Fruit fly (Drosophila melanogaster): ENCODE data around the gene mRpL28.
A peak's percentile ranks its signal among the peaks of the same experiment; 100 is the strongest.

The mRpL28 gene

dm6 chr2L:4945300-4945699, 28.5 kb upstream of the mRpL28 start, which contains the start of the genes mRpL24 and betaggt-I:
mRpL24 (minus strand) TSS chr2L:4945361.
betaggt-I (plus strand) TSS chr2L:4945579.
- TF ChIP-seq Clk (GFP tag; optimal IDR thresholded peaks at IDR 0.05) (peak; percentile 89), pad (GFP tag; optimal IDR thresholded peaks at IDR 0.05) (peak; percentile 88), CG11617 (GFP tag; optimal IDR thresholded peaks at IDR 0.05) (peak; percentile 97), Crg-1 (GFP tag; optimal IDR thresholded peaks at IDR 0.05) (peak; percentile 92), CG7045 (GFP tag; optimal IDR thresholded peaks at IDR 0.05) (peak; percentile 98), kay (GFP tag; ENCODE audit: borderline replicate concordance) (peak; percentile 97), toe (GFP tag; optimal IDR thresholded peaks at IDR 0.05) (peak; percentile 95), Mnt (GFP tag; optimal IDR thresholded peaks at IDR 0.05) (peak; percentile 88), cnc (optimal IDR thresholded peaks at IDR 0.05) (no peak), cic (GFP tag; optimal IDR thresholded peaks at IDR 0.05) (peak; percentile 72), ovo (GFP tag; optimal IDR thresholded peaks at IDR 0.05) (peak; percentile 91), bab1 (GFP tag; optimal IDR thresholded peaks at IDR 0.05) (peak; percentile 99), CG7101 (tag; optimal IDR thresholded peaks at IDR 0.05) (peak; percentile 99), CG12768 (GFP tag; optimal IDR thresholded peaks at IDR 0.05) (peak; percentile 96), CG33017 (tag; optimal IDR thresholded peaks at IDR 0.05) (peak; percentile 99), CG5204 (GFP tag; optimal IDR thresholded peaks at IDR 0.05) (peak; percentile 95), Hr96 (GFP tag; optimal IDR thresholded peaks at IDR 0.05) (peak; percentile 85), CG14711 (tag; optimal IDR thresholded peaks at IDR 0.05) (peak; percentile 98), tj (GFP tag; optimal IDR thresholded peaks at IDR 0.05) (peak; percentile 85), CG1620 (GFP tag; optimal IDR thresholded peaks at IDR 0.05) (peak; percentile 96)

- no peak for TF ChIP-seq bab1 (GFP tag; optimal IDR thresholded peaks at IDR 0.05)
- TF ChIP-seq cnc (optimal IDR thresholded peaks at IDR 0.05), result no peak
- TF ChIP-seq Hr96 (GFP tag; optimal IDR thresholded peaks at IDR 0.05), result no peak
- no peak for TF ChIP-seq CG11617 (GFP tag; optimal IDR thresholded peaks at IDR 0.05)
- no peak for TF ChIP-seq Clk (GFP tag; optimal IDR thresholded peaks at IDR 0.05)
- TF ChIP-seq Mnt (GFP tag; optimal IDR thresholded peaks at IDR 0.05), result no peak
- TF ChIP-seq toe (GFP tag; optimal IDR thresholded peaks at IDR 0.05), result no peak
- no peak for TF ChIP-seq CG12768 (GFP tag; optimal IDR thresholded peaks at IDR 0.05)
Measured at dm6 chr2L:4949453-4950045, 24.2 kb upstream of the mRpL28 start, which contains the start of gene jet. jet (minus strand) TSS chr2L:4949784.

DNA sequence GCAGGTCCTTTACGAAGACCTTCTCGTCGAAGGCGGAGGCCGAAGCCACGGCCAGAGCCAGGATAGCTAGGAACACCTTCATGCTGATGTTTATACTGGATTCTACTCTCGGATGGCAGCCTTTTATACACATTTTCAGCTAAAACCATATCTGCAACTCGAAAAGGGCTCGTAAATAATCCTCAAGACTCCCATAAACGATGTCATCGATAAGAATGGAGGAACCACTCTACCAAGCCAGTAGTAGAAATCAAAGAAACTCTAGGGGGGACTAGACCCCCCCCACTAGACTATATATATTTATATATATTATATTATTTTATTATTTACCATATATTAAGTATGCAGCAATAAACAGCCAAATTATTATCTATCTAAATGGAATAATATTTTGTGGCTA, 23.1 kb upstream of the mRpL28 start, which contains the start of gene Jon25Biii:
Gene Jon25Biii, minus strand, starts transcription at position 101 of the 400 bp plus-strand sequence.
- TF ChIP-seq tj (GFP tag; optimal IDR thresholded peaks at IDR 0.05) (no peak), CG11617 (GFP tag; optimal IDR thresholded peaks at IDR 0.05) (no peak), CG7101 (tag; optimal IDR thresholded peaks at IDR 0.05) (no peak), CG12768 (GFP tag; optimal IDR thresholded peaks at IDR 0.05) (no peak), Mnt (GFP tag; optimal IDR thresholded peaks at IDR 0.05) (no peak), cnc (optimal IDR thresholded peaks at IDR 0.05) (no peak), CG7045 (GFP tag; optimal IDR thresholded peaks at IDR 0.05) (no peak), CG5204 (GFP tag; optimal IDR thresholded peaks at IDR 0.05) (no peak), ovo (GFP tag; optimal IDR thresholded peaks at IDR 0.05) (no peak), cic (GFP tag; optimal IDR thresholded peaks at IDR 0.05) (no peak), bab1 (GFP tag; optimal IDR thresholded peaks at IDR 0.05) (no peak), pad (GFP tag; optimal IDR thresholded peaks at IDR 0.05) (no peak), CG1620 (GFP tag; optimal IDR thresholded peaks at IDR 0.05) (no peak), Clk (GFP tag; optimal IDR thresholded peaks at IDR 0.05) (no peak), Crg-1 (GFP tag; optimal IDR thresholded peaks at IDR 0.05) (no peak)

dm6 chr2L:4953086-4953570, 20.6 kb upstream of the mRpL28 start, which contains the start of gene Jon25Bii:
Jon25Bii (minus strand) TSS chr2L:4953136.
- TF ChIP-seq cic (GFP tag; optimal IDR thresholded peaks at IDR 0.05), result peak; percentile 93
- no peak for TF ChIP-seq Clk (GFP tag; optimal IDR thresholded peaks at IDR 0.05)

- TF ChIP-seq Hr96 (GFP tag; optimal IDR thresholded peaks at IDR 0.05) (no peak), CG11617 (GFP tag; optimal IDR thresholded peaks at IDR 0.05) (no peak), CG12768 (GFP tag; optimal IDR thresholded peaks at IDR 0.05) (no peak)
Measured at dm6 chr2L:4955094-4955823, 18.5 kb upstream of the mRpL28 start, which contains the start of the genes Jon25Bi and Marcal1. Jon25Bi (minus strand) TSS chr2L:4955144. Marcal1 (plus strand) TSS chr2L:4955509.

dm6 chr2L:4958111-4958510, 15.7 kb upstream of the mRpL28 start, which contains the start of gene CG34124:
CG34124 (plus strand) TSS chr2L:4958411.
- TF ChIP-seq CG33017 (tag; optimal IDR thresholded peaks at IDR 0.05) (no peak), Mnt (GFP tag; optimal IDR thresholded peaks at IDR 0.05) (no peak), tj (GFP tag; optimal IDR thresholded peaks at IDR 0.05) (no peak), Hr96 (GFP tag; optimal IDR thresholded peaks at IDR 0.05) (no peak), CG7101 (tag; optimal IDR thresholded peaks at IDR 0.05) (no peak), CG12768 (GFP tag; optimal IDR thresholded peaks at IDR 0.05) (no peak), CG14711 (tag; optimal IDR thresholded peaks at IDR 0.05) (no peak), pad (GFP tag; optimal IDR thresholded peaks at IDR 0.05) (no peak), Clk (GFP tag; optimal IDR thresholded peaks at IDR 0.05) (no peak), bab1 (GFP tag; optimal IDR thresholded peaks at IDR 0.05) (no peak), toe (GFP tag; optimal IDR thresholded peaks at IDR 0.05) (no peak), CG7045 (GFP tag; optimal IDR thresholded peaks at IDR 0.05) (no peak), ovo (GFP tag; optimal IDR thresholded peaks at IDR 0.05) (no peak)
